Worm (Caenorhabditis elegans) whole organism, dauer: ENCODE results near the gene F02D10.6.
"Not testable (repeated sequence)": the region's sequence is repeated elsewhere in the genome, so short reads cannot be mapped to it uniquely, and the experiment has no call there.

ENCODE experiments used
- unc-62 ChIP-seq: sonication (generic microtip); optimal IDR thresholded peaks from 2 replicates; lab custom pipeline; 2017; ENCODE audit warnings: missing biosample characterization, missing genetic modification reagents, missing genetic modification characterization

Gene F02D10.6

DNA sequence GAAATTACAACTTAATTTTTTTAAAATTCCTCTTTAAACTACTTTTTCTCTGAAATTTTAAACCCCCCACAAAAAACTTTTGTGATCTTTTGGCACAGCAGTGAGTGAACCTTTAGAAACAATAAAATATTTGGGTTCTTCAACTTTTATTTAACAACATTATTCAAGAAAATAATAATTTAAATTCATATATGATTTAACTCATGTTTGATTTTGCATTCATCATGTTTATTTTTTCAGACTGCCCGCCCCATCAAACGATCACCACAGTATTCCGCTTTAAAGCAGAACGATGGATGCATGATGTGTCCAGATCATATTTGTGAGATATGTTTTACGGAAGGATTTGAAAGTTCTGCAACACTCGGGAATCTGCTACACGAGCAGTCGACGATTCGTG, 5.1 kb downstream of the F02D10.6 start, which contains the start of gene set-8:
set-8 (plus strand) TSS at position 301 of the 400 bp plus-strand sequence.
- TF ChIP-seq unc-62 (GFP tag; lab: Kevin White, UChicago): no peak

DNA sequence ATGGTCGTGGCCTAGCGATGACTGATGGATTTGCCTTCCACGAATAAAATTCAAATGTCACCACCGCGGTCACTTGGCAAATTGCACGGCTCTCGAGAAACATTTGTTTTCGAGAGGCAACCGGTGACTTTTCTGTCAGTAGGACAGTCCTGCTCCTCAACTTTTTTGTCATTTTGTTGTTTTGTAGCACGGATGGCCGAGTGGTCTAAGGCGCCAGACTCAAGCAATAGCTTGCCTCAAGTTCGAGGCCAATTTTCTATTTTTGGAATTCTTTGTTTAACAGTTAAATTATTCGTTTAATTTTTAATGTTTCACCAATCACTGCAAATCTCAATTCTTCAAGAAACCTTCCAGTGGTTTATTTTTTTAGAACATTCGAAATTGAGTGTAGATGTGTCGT, 7.2 kb downstream of the F02D10.6 start:
- TF ChIP-seq unc-62 (GFP tag; lab: Kevin White, UChicago): no peak

DNA sequence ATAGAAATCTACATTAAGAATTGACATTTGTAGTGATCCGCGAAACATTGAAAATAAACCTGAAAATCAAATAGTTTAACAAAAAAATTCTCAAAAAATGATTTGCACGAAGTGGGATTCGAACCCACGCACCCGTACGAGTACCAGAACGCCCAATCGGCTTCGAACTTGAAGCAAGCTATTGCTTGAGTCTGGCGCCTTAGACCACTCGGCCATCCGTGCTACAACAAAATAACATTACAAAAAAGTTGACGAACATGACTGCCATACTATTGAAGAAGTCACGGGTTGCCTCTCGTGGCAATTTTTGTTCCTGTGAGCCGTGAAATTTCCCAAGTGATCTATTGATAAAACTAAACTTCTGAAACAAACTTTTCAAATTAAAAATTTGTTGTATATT, 8.2 kb downstream of the F02D10.6 start:
- TF ChIP-seq unc-62 (GFP tag; lab: Kevin White, UChicago): no peak

DNA sequence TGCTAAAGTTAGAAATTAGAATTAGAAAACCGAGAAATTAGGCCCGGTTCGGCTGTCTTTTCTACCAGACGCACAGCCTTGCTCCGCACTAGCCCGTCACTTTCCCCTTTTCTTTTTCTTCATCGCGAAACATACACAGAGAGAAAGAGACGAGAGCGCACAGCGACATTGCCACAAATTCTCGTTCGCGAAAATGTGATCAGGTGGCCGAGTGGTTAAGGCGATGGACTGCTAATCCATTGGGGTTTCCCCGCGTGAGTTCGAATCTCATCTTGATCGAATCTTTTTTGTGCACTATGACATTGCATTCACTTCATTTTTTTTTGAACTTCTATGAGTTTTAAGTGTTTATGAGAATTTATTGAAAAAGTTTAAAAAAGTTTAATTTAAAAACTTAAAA, 9.0 kb downstream of the F02D10.6 start:
- no peak for TF ChIP-seq unc-62 (GFP tag; lab: Kevin White, UChicago)

DNA sequence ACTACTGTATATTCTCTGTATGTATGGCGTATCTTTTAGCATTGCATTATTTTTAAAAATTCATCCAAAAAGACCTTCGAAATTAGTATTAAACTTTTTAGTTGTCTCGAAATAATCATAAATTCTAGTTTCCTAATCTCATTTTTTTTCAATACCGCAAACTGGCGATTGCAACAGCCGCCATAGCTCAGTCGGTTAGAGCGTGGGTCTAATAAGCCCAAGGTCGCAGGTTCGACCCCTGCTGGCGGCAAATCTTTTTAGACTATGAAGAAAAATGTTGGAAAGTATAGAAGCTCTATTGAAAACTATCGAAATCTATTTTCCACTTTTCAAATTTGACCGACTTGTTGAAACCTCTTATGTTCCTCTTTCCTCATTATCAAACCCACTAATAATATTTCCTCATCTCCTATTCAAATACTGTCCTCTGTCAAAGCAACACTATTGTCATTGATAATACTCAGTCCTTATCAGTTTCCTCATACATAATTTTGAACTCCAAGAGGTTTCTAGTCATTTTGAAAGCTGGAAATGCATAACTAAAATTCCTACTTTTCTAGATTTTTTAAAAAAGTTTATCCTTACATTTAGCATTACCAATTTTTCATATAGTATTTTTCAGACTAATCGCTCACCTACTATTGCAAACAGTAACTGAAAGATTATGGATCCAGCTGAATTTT, 15.5 kb downstream of the F02D10.6 start, which contains the start of gene jmjd-3.3:
jmjd-3.3 (plus strand) TSS at position 633 of the 683 bp plus-strand sequence.
- TF ChIP-seq unc-62 (GFP tag; lab: Kevin White, UChicago): no peak

DNA sequence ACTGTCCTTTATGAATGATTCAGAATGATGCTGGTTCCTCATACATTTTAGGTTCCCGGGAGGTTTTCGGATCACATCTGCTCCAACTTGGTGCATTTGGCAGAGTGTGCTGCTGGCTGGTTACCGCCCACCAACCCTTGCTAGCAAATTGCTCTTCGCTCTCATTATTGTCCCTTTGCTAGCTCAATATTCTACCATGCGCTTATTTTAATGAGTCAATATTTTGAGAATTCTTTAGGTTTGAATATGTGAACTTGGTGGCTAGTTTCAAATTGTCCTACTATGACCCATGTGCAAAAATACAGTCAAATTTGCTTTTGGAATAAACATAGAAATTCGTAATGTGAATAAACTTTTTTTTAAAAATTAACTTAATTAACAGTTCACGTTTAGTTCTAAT, 16.4 kb downstream of the F02D10.6 start:
- no peak for TF ChIP-seq unc-62 (GFP tag; lab: Kevin White, UChicago)

DNA sequence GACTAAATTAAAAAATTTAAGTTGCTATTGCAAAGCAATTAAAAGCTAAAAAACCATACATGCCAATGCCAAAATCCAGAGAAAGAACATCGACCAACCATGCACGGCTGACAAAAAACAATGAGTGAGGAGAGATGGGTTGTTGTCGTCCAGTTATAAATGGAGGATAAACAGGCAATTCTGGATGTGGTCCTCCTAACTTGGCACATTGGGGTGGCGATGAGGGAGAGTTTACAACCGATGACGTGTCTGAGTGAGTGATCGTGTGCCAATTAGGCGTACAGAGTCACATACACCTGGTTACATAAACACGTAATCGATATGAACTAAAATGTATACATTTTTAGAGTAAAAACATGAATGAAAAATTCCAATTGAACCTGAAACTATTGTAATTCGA, 20.1 kb downstream of the F02D10.6 start, which contains the start of gene C29F7.10:
C29F7.10 (minus strand) TSS at position 101 of the 400 bp plus-strand sequence.
- not testable (repeated sequence) for TF ChIP-seq unc-62 (GFP tag; lab: Kevin White, UChicago)

DNA sequence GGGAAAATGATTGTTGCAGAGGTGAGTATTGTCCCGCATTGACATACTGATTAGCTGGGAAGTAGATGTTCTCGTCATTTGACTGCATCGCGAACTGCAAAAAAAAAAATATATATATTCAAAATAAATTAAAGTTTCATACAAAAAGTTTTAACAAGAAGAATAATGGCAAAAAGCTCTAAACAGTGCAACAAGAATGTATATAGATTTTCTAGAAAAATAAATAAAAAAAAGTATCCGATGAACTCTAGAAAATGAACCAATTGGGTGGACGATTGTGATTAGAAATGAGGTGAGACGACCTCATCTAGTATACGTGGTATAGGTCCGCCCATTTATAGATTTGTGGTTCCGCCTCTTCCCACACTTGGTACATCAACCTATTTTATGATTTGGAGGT, 22.7 kb downstream of the F02D10.6 start, which contains the start of gene fkh-4:
fkh-4 (minus strand) TSS at position 101 of the 400 bp plus-strand sequence.
- TF ChIP-seq unc-62 (GFP tag; lab: Kevin White, UChicago): not testable (repeated sequence)

DNA sequence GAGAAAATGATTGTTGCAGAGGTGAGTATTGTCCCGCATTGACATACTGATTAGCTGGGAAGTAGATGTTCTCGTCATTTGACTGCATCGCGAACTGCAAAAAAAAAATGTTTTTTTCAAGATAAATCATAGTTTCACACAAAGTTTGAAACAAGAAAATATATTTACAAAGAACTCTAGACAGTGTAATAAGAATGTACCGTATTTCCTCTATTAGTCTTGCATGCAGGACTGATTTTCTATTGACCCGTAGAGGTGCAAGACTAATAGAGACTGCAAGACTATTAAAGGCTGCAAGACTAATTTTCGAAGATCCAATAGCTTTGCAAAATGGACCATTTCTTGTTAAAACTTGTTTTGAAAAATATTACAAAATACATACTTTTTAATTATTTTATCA, 28.1 kb downstream of the F02D10.6 start, which contains the start of gene fkh-3:
fkh-3 (minus strand) TSS at position 101 of the 400 bp plus-strand sequence.
- TF ChIP-seq unc-62 (GFP tag; lab: Kevin White, UChicago): no peak

DNA sequence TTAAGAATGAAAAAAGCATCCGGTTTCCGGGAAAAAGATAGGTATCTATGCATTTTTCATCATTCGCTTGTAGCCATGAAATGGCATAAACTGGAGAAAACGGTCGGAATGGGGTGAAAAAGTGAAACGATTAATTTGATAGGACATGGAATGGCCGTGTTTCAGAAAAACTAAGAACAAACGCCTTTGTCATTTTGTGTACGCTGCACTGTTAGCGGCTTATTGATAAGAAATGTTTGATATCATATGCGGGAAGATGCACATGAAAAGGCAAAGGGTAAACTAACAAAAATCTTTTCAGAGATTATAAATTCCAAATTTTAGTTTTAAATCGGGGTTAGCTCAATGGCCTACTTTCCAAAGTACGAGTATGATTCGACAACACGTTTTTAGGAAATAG, 30.4 kb downstream of the F02D10.6 start:
- no peak for TF ChIP-seq unc-62 (GFP tag; lab: Kevin White, UChicago)

DNA sequence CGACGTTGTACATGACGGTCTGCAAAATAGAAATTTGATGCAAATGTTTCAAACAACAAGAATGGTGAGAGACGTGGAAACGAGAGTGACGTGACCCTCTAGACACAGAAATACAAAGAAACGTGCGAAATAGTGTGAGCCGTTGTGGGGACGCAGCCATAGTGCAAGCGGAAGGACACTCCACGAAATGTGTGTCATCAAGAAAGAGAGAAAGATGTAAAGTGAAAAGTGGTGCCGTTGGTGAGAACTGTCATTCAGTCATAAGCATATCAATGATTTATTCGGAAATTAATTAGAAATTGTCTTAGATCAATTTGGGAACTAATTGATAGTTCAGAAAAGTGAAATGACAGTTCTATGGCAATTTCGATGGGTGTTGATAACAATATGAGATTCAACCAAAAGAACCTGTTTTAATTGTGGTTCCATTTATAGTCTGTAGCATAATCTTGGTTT, 31.6 kb downstream of the F02D10.6 start, which contains the start of gene C29F7.3:
C29F7.3 (minus strand) TSS at position 51 of the 456 bp plus-strand sequence.
- no peak for TF ChIP-seq unc-62 (GFP tag; lab: Kevin White, UChicago)

DNA sequence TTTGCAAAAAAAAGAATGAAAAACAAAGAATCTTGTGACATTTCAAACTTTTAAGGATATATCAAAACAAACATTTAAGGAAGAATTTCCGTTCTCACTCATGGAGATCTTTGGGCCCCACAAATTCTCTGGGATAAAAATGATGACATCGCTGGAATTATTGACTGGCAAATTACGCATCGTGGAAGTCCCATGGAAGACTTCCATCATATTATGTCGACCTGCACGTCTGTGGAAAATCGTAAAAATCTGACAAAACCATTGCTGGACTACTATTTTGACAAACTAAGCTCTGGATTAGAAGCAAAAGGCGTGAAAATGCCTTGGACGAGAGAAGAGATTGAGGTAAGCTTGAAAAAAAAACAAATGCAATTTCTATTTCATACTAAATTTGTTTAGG, 34.0 kb downstream of the F02D10.6 start:
- no peak for TF ChIP-seq unc-62 (GFP tag; lab: Kevin White, UChicago)

DNA sequence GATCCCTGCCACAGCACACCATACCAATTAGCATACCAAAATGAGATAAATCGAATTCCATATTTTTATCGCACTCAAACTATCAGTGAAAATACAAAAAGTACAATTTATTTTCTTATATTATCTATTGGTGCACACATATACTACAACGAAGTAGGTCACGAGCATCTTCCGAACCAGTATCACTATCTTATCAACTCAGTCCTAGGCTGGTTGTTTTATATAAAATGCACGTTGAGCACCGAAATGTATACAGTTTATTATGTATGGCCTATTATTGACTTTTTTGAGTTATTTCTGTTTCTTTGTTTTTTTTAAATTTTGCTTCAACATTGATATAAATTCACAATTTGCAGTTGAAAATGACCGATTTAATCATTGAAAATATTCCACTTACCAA, 35.8 kb downstream of the F02D10.6 start, which contains the start of gene C29F7.2:
C29F7.2 (plus strand) TSS at position 357 of the 400 bp plus-strand sequence.
- TF ChIP-seq unc-62 (GFP tag; lab: Kevin White, UChicago): no peak

DNA sequence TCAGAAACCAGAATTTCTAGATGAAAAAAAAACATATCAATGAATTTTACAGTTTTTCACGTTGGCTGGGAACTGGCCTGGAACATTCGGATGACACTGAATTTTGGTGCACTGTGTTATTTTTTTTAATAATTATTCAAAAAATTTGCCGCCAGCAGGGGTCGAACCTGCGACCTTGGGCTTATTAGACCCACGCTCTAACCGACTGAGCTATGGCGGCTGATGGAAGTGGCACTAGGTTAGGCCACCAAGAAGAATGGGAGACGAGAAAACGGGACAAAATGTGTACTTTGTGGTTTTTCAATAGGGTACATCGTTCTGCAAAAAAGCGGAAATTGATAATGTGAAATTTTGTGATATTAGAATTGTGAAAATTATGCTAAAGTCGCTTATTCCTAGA, 36.5 kb downstream of the F02D10.6 start:
- no peak for TF ChIP-seq unc-62 (GFP tag; lab: Kevin White, UChicago)

DNA sequence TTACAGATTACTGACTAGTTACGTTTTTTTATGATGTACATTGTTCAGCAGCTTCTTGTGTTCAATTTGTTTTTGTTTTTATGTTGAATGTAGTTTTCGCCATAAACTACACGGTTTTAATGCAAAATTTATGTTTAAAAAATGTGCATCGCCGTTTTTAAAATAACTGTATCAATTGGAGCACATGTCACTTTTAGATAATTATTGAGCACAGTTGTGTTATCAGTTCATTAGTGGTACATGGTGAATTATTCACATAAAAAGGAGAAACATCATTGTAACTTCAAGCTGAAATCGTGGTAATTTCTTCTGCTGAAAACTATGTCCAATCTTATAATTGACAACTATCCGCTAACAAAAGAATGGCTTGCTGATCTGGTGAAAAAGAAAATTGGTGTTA, 39.2 kb downstream of the F02D10.6 start:
- no peak for TF ChIP-seq unc-62 (GFP tag; lab: Kevin White, UChicago)

DNA sequence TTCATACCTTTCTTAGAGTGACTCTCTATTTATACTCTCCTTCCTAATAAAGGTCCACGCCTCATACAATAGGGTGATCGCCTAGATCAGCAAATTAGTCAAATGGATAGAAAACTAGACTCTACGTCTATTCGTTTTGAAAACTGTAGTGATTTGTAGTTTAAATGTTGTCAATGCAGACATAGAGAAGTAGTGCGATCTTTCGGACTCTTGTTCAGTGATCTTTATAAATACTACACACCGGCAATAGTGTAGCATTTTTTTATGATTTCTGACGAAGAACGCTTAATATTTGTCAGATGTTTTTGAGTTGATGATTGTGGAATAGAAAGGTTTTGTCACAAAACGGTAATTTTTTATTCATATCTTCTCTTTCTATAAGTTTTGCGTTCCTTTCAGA, 40.2 kb downstream of the F02D10.6 start:
- no peak for TF ChIP-seq unc-62 (GFP tag; lab: Kevin White, UChicago)

DNA sequence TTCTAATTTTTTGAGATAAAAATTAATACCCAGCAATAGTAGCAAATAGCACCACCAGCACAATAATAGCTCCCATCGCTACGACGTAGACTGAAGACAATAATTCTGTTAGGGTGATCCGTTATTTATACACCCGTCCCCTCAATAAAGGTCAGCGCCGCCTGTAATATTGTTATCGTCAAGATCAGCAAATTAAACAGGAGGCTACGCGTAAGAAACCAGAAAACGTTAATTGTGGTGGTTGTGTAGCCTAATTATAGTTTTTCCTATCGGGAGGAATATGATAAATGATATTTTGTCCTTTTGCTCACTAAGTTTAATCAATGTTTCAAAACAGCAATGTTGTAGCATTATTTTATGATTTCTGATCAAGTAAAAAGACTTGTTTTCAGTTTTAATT, 41.9 kb downstream of the F02D10.6 start, which contains the start of the genes cyp-13B1 and C29F7.1:
cyp-13B1 (minus strand) TSS at position 101 of the 400 bp plus-strand sequence.
C29F7.1 (plus strand) TSS at position 394 of the 400 bp plus-strand sequence.
- TF ChIP-seq unc-62 (GFP tag; lab: Kevin White, UChicago): no peak
